Fruit fly (Drosophila melanogaster): ENCODE results near the gene raw.

dm6 chr2L:8702907-8703626 is 37.4 kb downstream of the raw start:
- TF ChIP-seq psq (optimal IDR thresholded peaks at IDR 0.05) (no peak), ttk (optimal IDR thresholded peaks at IDR 0.05) (no peak)
